Worm (Caenorhabditis elegans) whole organism, L1 larva: ENCODE results near the gene pqn-29.

Experiments used
- fos-1 ChIP-seq: fragments of 150-350 bp; optimal IDR thresholded peaks from 2 replicates; lab custom pipeline; 2014; ENCODE audit warnings: missing biosample characterization, missing genetic modification characterization
- lin-39 ChIP-seq: fragments of 150-350 bp; optimal IDR thresholded peaks from 2 replicates; lab custom pipeline; 2014; ENCODE audit warnings: missing biosample characterization, missing genetic modification reagents, missing genetic modification characterization
- ztf-11 ChIP-seq, 2 experiments: sonication (generic microtip); optimal IDR thresholded peaks; 2 replicates each; lab custom pipeline; 2016 to 2017; ENCODE audit warnings: missing genetic modification characterization in 2 of 2, missing biosample characterization in 1 of 2, missing compliant biosample characterization in 1 of 2

- TF ChIP-seq lin-39 (no peak), fos-1 (tag; lab: Kevin White, UChicago) (no peak), ztf-11 (tag; optimal IDR thresholded peaks at IDR 0.05; lab: Kevin White, UChicago) (no peak)
These were observed 23.6 kb downstream of the pqn-29 start, which contains the start of gene lron-5 for ce11 chrIII:4622375-4623130.
